Fruit fly (Drosophila melanogaster): ENCODE data around the gene beta4GalT7.

The beta4GalT7 gene

DNA sequence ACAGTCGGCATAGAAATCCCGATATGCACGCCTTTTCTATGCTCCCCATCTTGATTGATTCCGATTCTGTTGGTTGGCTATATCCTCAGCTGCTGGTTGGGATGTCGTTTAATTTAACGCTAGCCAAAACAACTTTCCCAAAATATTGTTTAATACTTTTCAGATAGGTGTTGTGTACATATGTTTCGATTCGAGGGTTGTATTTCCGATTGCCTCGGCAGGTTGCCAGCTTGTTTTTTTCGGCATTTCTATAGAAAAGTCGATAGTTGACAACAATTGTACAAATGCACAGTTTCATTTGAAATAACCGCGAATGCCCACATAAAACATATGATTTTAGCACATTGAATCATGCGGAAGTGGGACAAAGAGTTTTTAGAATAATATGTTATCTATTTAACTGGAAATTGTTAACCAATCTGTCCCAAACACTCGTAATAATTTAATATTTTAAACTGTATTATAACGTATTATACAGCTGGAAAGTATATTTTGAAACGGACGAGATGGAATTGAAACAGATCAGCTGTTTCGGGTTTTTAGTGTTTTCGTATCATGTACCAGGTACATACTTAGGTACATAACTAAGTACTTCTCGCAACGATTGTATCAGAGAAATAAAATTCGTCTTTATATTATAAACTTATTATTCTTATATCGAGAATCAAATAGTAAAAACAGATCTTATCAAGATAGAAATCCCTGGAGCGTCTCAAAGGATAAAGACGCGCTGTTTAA, 31.6 kb downstream of the beta4GalT7 start, which contains the start of gene CG31109:
CG31109 (minus strand) TSS at position 203 of the 738 bp plus-strand sequence.
- TF ChIP-seq CTCF (optimal IDR thresholded peaks at IDR 0.05) (no peak), CG8478 (optimal IDR thresholded peaks at IDR 0.05) (no peak)

DNA sequence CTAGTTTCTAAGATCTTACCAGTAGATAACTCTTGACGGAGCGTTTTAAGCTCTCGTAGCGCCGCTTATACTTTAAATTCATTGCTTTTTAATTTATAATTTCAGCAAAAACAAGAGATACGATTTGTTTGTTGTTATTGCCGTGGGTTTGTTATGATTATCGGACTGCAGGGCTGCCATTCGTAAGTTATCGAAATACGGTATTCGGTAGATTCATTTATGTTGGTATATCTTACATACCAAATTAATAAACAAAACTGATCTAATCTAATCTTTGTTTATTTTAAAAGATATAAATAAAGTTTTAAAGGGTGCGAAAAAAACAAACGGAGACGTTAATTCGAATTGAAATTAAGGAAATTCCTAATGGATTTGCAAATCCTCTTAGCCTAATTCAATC, 33.0 kb downstream of the beta4GalT7 start, which contains the start of the genes CG31111 and stac:
CG31111 (minus strand) TSS at position 162 of the 400 bp plus-strand sequence.
stac (plus strand) TSS at position 271 of the 400 bp plus-strand sequence.
- TF ChIP-seq CTCF (optimal IDR thresholded peaks at IDR 0.05) (no peak), CG8478 (optimal IDR thresholded peaks at IDR 0.05) (no peak)

DNA sequence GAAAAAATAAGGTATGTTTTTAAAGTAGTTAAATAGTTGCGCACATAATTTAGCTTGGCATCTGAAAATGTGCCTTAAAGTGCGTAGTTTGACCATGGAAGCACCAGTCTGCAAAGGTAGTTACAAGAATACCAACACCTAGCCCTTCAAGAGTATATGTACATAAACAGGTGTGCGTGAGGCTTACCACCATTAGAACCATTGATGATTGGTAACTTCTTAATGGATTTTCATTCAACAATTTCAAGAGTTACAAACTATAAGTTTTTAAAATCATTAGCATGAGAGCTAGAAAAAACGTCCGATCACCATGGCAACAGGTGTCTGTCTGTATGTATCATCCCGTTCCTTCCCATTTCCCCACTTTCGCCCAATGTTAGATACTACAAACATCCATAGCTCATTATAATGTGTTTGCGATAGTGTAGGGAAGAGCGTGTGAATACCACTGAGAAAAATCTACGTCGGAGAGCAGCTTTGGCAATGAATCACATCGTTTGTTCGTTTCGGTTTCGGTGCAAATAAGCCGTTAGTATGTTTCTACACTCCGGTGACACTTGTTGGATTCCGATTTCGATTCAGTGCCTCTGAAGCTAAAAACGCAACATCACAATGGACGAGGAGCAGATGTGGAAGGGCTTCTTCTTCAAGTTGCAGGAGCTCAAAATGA, 33.6 kb downstream of the beta4GalT7 start:
- TF ChIP-seq CTCF (optimal IDR thresholded peaks at IDR 0.05), result no peak
- TF ChIP-seq CG8478 (optimal IDR thresholded peaks at IDR 0.05), result no peak

- no peak for TF ChIP-seq CTCF (optimal IDR thresholded peaks at IDR 0.05)
- TF ChIP-seq CG8478 (optimal IDR thresholded peaks at IDR 0.05), result no peak
These were observed 37.4 kb downstream of the beta4GalT7 start for dm6 chr3R:25060462-25060861.

DNA sequence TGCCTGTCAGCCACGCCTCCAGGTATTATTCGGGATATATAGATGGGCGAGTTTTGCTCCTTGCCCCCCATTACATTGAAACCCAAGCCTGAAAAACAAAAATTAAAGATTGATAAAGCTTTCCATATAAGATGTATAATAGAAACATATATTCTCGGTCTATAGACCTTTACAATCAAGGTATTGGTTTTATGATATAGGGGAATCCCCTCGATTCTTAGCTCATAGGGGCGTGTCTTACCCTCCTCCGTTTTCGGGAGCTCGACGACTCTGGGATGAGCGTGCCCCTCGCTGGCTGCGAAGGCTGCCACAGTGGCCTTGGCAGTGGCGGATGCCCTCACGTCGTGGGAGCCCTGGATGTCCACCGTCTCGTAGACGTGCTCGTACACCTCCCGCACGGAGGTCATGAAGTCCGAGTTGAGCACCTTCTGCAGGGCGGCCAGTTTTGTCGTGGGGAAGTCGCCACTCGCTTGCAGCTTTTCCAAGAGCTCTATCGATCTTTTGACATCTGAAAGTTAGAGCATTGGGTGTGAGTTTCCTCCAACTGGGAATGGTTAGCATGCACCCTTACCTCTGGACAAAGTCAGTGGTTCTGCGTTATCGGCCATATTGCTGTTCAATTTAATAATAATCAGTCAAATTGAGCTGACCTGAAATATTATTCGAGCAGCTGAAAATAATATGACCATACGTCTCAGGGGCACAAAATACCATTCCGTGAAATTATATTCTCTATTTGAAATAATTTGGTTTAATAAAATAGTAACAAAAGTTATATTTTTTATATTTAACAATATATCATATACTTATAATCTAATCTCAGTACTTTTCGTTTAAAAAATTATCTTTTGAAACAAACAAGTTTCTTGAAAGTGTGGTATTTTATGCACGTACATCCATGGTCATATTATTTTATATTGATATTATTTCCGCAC, 42.1 kb downstream of the beta4GalT7 start, which contains the start of the genes veli and PQBP1:
veli (minus strand) TSS at position 685 of the 935 bp plus-strand sequence.
PQBP1 (plus strand) TSS at position 885 of the 935 bp plus-strand sequence.
- TF ChIP-seq CTCF (optimal IDR thresholded peaks at IDR 0.05) (no peak), CG8478 (optimal IDR thresholded peaks at IDR 0.05) (no peak)

DNA sequence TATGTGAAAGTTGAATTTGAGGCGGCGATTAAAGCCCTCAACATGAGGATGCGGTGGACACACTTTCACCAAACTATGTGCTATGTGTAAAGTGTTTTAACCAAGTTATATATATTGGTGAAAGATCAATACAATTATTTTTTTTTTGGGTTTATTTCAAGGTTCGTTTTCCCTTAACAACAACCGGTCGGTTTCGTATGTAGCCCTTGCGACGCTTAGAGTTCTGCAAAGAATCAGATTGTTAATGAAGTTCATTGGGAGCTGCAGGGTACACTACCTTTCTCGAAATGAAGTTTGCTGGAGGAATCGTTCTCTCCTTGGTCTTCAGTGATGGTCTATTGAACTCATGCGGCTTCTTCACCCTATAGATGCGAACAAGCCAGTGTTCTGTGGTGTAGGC, 43.8 kb downstream of the beta4GalT7 start:
- TF ChIP-seq CG8478 (optimal IDR thresholded peaks at IDR 0.05), result no peak
- TF ChIP-seq CTCF (optimal IDR thresholded peaks at IDR 0.05), result no peak

- TF ChIP-seq CTCF (optimal IDR thresholded peaks at IDR 0.05), result no peak
- no peak for TF ChIP-seq CG8478 (optimal IDR thresholded peaks at IDR 0.05)
These were observed 46.5 kb downstream of the beta4GalT7 start, which contains the start of the genes Stt3B and CG11839 for dm6 chr3R:25069569-25069968. Gene Stt3B, minus strand, starts transcription at chr3R:25069637. Gene CG11839, plus strand, starts transcription at chr3R:25069927.

dm6 chr3R:25070871-25071270, 47.8 kb downstream of the beta4GalT7 start, which contains the start of gene CG11836:
Gene CG11836, plus strand, starts transcription at chr3R:25071126.
- TF ChIP-seq CTCF (optimal IDR thresholded peaks at IDR 0.05), result no peak
- no peak for TF ChIP-seq CG8478 (optimal IDR thresholded peaks at IDR 0.05)

Data from S2 (cell line).